Fruit fly (Drosophila melanogaster) whole organism: ENCODE measurements around the gene Cep164.

Experiments used
- CG8478 ChIP-seq: fragments of >200 bp; optimal IDR thresholded peaks from 2 replicates; lab custom pipeline; 2018; ENCODE audit warnings: inconsistent platforms
- Dll ChIP-seq: fragments of >200 bp; optimal IDR thresholded peaks from 2 replicates; lab custom pipeline; 2017
- EcR ChIP-seq, 2 experiments: fragments of >200 bp; optimal IDR thresholded peaks; 2 replicates each; lab custom pipeline; 2017; ENCODE audit warnings: missing biosample characterization in 2 of 2, missing genetic modification characterization in 2 of 2, missing genetic modification reagents in 2 of 2
- pan ChIP-seq: fragments of >200 bp; optimal IDR thresholded peaks from 2 replicates; lab custom pipeline; 2017
- psq ChIP-seq: fragments of >200 bp; optimal IDR thresholded peaks from 2 replicates; lab custom pipeline; 2017
- usp ChIP-seq: fragments of >200 bp; optimal IDR thresholded peaks from 2 replicates; lab custom pipeline; 2017; ENCODE audit warnings: missing biosample characterization, missing genetic modification characterization, mixed read lengths

Cep164 gene

DNA sequence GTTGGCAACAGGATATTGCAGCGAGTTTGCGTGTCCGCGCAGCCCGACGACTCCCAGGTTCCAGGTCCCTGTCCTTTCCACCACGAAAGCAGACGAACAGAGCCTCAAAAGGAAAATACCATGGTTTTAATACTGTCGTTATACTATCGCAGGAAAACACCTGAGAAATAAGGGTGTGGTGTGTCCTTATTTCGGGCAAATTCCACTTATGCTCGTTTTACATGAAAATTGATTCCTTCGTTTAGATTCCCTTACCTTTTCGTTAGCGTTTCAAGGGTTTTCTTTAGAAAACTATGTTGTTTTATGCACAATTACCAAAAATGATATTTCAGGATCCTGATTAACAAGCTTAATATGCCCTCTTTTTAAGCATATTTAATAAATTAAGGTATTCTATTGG, at the start of gene Cep164:
TSS of gene Cep164 (minus strand) at position 101 of the 400 bp plus-strand sequence.
- TF ChIP-seq CG8478 (lab: Kevin White, UChicago): no peak
- no peak for TF ChIP-seq psq (lab: Kevin White, UChicago)
- TF ChIP-seq Dll: no peak
- no peak for TF ChIP-seq pan
- no peak for TF ChIP-seq EcR (GFP tag; optimal IDR thresholded peaks at IDR 0.05; lab: Kevin White, UChicago)
- no peak for TF ChIP-seq usp (GFP tag; lab: Kevin White, UChicago)

DNA sequence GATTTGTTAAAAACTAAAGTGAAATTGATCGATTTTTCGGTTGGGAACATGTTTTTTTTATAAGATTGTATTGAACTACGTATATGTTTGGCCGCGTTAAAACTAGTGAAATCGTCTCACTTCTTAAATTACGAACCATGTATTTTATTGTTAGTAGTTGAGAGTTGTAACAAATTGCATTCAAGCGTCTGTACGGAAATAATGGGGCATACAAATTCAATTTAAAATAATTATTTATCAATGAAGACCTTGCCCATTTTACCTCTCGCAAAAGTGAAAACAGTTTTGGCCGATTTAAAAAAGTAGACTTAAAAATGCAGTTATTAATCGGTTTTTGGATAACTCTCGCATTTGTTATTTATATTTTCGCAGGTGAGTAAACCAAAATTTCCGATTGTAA, 26.1 kb upstream of the Cep164 start, which contains the start of gene Muc14A:
TSS of gene Muc14A (plus strand) at position 301 of the 400 bp plus-strand sequence.
- TF ChIP-seq Dll: no peak
- TF ChIP-seq usp (GFP tag; lab: Kevin White, UChicago): no peak
- TF ChIP-seq pan: no peak
- no peak for TF ChIP-seq psq (lab: Kevin White, UChicago)
- no peak for TF ChIP-seq CG8478 (lab: Kevin White, UChicago)

DNA sequence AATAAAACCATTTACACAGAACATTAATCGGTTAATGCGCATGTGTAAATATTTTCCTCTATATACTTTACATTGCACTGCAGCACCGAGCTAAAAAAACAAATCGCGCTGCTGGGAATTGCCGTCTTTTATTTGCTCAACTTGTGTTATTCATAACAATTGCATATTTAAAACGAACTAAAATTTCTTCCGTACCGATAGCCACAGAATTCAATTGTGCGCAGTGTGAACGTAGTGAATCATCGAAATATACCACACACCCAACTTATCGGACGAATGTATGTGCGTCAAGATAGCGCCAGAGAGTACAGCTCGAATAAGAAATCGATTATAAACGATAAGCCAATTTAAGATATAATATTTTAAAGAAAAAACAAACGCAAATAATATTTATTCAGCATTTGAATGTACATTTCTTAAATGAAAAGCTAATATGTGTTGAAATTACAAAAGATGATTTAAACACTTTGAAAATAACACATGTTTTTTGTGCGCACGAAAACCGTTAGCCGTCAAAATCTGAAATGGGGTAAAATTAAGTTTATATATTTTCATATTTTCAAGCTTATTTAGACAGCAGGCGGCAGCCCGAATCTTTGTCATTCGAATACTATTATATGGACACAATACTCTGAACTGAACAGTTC, 22.9 kb upstream of the Cep164 start, which contains the start of the genes vap and CG12698:
TSS of gene vap (minus strand) at position 262 of the 647 bp plus-strand sequence.
TSS of gene CG12698 (plus strand) at position 597 of the 647 bp plus-strand sequence.
- TF ChIP-seq EcR (GFP tag; optimal IDR thresholded peaks at IDR 0.05; lab: Kevin White, UChicago) (no peak), psq (lab: Kevin White, UChicago) (no peak), CG8478 (lab: Kevin White, UChicago) (no peak), pan (no peak), Dll (no peak), usp (GFP tag; lab: Kevin White, UChicago) (no peak)

DNA sequence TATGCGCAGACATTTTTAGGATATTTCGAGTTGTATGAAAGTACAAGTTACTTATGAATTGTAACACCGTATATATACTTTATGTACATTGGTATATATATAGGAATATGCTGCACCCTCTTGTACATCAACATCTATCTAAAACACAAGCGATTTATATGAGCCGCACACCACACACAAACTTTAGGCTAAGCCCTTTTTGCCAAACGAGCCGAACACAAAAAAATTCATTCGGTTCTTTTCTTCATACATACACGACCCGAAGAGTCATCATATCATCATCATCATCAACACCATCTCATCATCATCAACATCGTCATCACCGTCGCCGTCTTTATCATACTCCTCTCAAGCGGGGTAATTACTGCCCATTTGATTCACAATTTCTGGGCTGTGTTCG, 22.3 kb upstream of the Cep164 start:
- TF ChIP-seq pan (no peak), CG8478 (lab: Kevin White, UChicago) (no peak), EcR (GFP tag; optimal IDR thresholded peaks at IDR 0.05; lab: Kevin White, UChicago) (no peak), usp (GFP tag; lab: Kevin White, UChicago) (no peak), psq (lab: Kevin White, UChicago) (no peak)

DNA sequence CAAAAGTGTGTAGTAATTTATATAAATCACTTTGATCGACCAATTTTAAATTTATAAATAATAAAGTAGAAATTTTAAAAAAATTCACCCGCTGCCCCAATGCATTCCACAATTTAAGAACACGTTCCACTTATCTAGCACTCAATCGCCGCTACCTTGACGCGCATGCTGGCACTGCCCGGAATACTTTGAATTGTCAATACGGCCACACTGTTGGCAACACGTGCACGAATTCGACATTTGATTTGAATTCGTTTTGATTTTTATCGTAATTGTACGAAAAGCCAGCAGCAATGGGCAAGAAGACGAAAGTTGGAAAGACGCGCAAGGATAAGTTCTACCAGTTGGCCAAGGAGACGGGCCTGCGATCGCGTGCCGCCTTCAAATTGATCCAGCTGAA, 14.1 kb upstream of the Cep164 start, which contains the start of gene CG8939:
TSS of gene CG8939 (plus strand) at position 186 of the 400 bp plus-strand sequence.
- TF ChIP-seq usp (GFP tag; lab: Kevin White, UChicago): no peak
- TF ChIP-seq psq (lab: Kevin White, UChicago): no peak
- TF ChIP-seq EcR (GFP tag; optimal IDR thresholded peaks at IDR 0.05; lab: Kevin White, UChicago): no peak
- TF ChIP-seq pan: no peak
- TF ChIP-seq CG8478 (lab: Kevin White, UChicago): no peak
- TF ChIP-seq Dll: no peak

DNA sequence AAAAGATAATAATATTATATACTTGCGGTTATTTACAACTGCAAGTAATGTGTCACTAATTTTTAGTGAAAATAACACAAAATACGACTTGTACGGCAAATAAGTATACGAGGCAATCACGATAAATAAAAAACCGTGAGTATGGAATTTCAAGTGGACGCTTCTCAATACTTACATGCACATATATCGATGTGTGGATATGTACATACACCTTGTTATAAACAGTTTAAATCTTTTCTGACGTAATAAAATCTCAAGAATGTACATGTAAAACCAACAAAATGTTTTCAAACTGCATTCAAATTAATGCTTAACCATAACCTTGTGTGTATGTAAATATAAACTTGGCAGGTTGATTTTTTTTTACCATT, 9.8 kb upstream of the Cep164 start:
- TF ChIP-seq EcR (GFP tag; optimal IDR thresholded peaks at IDR 0.05; lab: Kevin White, UChicago) (no peak), CG8478 (lab: Kevin White, UChicago) (no peak), psq (lab: Kevin White, UChicago) (no peak), pan (no peak), Dll (no peak), usp (GFP tag; lab: Kevin White, UChicago) (no peak)

DNA sequence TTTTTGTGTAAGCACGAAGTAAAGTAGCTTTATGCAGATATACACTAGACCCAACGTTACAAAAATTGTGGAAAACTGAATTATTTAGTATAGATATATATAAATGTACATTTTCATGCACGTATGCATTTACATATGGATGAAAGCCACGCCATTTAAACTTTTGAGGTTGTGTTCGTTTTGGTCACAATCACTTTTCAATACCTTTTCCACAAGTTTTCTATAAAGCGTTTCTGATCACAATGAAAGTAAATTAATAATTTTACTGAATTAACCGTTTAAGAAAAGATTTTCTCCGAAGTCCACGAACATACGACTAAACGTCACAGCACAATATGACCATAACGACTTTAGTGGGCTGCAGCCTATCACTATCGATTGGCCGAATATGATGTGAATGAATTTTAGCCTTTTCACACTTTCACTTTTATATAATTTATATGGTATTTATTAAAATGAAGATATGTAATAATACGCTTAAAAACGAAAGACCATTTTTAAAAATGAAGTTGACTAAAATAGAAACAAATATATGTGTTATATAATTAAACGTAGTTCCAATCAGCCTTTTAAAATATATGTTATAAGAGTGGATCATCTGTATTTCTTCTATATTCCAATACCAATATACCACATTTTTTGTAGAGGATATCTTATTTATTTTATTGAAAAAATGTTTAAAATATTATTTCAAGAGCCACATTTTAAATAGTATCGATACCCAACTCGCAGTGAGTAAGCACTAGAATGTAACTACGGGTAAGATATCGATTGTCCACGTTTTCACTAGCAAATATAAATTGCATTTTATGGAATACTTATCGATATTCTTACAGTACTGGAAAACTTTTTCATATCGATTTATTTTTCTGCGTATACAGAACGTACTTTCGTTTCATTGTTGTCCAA, 9.1 kb upstream of the Cep164 start, which contains the start of the genes CG46312, eIF5 and exd:
TSS of gene CG46312 (minus strand) at position 357 of the 909 bp plus-strand sequence.
TSS of gene eIF5 (minus strand) at position 357 of the 909 bp plus-strand sequence.
TSS of gene exd (plus strand) at position 851 of the 909 bp plus-strand sequence.
- TF ChIP-seq usp (GFP tag; lab: Kevin White, UChicago) (no peak), CG8478 (lab: Kevin White, UChicago) (no peak), EcR (GFP tag; optimal IDR thresholded peaks at IDR 0.05; lab: Kevin White, UChicago) (no peak), Dll (no peak), psq (lab: Kevin White, UChicago) (no peak), pan (no peak)

DNA sequence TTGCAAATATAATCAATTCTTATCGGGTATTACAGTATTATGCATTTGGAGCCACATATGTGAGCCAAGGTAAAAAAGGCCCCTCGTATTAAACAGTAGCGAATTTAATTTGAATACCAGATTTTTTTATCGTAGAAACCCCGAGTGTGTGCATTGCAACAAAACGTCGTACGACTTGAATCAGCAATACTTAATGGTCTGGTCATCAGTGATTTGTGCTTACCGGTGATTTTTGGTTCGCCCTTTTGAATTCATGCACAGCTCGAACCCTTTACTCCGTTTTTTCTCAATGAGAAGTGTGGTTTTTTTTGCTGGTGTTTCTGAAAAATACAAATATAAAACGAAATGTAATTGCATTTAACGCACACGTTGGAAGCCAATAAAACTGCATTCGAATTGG, 6.9 kb upstream of the Cep164 start:
- TF ChIP-seq psq (lab: Kevin White, UChicago) (no peak), CG8478 (lab: Kevin White, UChicago) (no peak), EcR (GFP tag; optimal IDR thresholded peaks at IDR 0.05; lab: Kevin White, UChicago) (no peak), usp (GFP tag; lab: Kevin White, UChicago) (no peak)

DNA sequence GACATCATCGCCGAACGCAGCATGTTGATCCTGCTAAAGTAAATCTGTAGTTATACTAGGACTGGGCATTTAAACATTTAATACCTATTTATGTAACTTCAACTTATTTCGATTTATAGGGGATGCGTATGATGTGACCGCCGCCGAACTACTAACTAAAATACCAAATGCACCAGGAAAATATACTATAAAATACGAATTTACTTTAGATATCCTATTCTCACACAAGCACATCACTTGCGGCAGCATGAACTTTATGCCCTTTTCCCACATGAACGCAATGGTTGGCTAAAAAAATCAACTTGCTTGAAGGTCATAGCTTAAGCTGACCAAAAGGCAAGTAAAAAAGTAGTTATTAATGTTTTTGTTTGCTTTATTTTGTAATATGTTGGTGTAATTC, 3.9 kb upstream of the Cep164 start, which contains the start of gene ND-20:
TSS of gene ND-20 (minus strand) at position 155 of the 400 bp plus-strand sequence.
- TF ChIP-seq usp (GFP tag; lab: Kevin White, UChicago) (no peak), EcR (GFP tag; optimal IDR thresholded peaks at IDR 0.05; lab: Kevin White, UChicago) (no peak), psq (lab: Kevin White, UChicago) (no peak), Dll (no peak), pan (no peak), CG8478 (lab: Kevin White, UChicago) (no peak)

DNA sequence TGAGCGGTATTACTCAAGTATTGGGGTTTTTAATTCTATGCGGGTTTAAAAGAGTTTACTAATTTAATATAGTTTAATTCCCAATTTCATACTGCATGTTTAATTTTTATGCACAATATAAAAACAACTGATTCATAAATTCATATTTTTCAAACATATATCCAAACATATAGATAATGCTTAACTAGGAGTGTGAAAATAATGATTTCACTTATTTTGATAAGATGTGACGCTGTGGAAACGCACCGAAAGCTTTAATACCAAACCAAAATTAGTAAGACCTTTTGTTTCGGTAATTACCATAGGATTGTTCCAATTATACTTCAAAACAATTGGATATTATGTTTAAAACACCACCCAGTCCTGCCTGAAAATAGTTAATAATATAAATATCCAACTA, 757 bp upstream of the Cep164 start, which contains the start of gene Slc25A46a:
TSS of gene Slc25A46a (plus strand) at position 272 of the 400 bp plus-strand sequence.
- TF ChIP-seq usp (GFP tag; lab: Kevin White, UChicago) (no peak), Dll (no peak), CG8478 (lab: Kevin White, UChicago) (no peak), pan (no peak), EcR (GFP tag; optimal IDR thresholded peaks at IDR 0.05; lab: Kevin White, UChicago) (no peak), psq (lab: Kevin White, UChicago) (no peak)

DNA sequence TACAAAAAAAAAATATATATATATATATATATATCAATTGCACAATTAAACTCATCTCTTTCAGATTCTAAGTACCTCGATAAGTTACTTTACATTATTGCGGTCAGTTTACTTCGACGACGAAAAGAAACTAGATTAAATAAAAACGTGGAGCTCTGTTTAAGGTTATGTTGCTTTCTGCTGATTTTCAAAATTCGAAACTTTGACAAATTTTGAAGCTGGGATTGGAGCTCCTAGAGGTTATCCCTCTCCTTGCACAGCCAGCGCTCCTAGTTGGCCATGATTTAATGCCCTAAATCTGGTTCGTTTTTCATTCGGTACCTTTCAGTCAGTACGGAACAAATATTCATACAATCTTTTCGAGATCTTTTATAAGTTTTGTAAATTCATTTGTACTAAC, 6.2 kb downstream of the Cep164 start, which contains the start of gene CG42766:
TSS of gene CG42766 (plus strand) at position 301 of the 400 bp plus-strand sequence.
- TF ChIP-seq CG8478 (lab: Kevin White, UChicago) (no peak), EcR (GFP tag; optimal IDR thresholded peaks at IDR 0.05; lab: Kevin White, UChicago) (no peak), pan (no peak), psq (lab: Kevin White, UChicago) (no peak), usp (GFP tag; lab: Kevin White, UChicago) (no peak), Dll (no peak)
